Fruit fly (Drosophila melanogaster) whole organism, prepupa: ENCODE measurements around the gene CG5973.

Experiments used
- CG10631 ChIP-seq: fragments of 200-800 bp; sonication (Bioruptor generic); optimal IDR thresholded peaks from 2 replicates; lab custom pipeline; 2016; ENCODE audit warnings: missing biosample characterization, missing genetic modification characterization
- CG3032 ChIP-seq: fragments of 200-800 bp; optimal IDR thresholded peaks from 2 replicates; lab custom pipeline; 2019; ENCODE audit warnings: missing biosample characterization, mild to moderate bottlenecking, missing genetic modification characterization, moderate library complexity
- CG34406 ChIP-seq: fragments of 200-800 bp; sonication (Bioruptor generic); optimal IDR thresholded peaks from 3 replicates; lab custom pipeline; 2016; ENCODE audit warnings: missing biosample characterization, missing genetic modification characterization
- CG6163 ChIP-seq: fragments of 200-800 bp; sonication (Bioruptor generic); IDR thresholded peaks from 3 replicates; pipeline ENCODE4 v1.3.6; 2022; ENCODE audit warnings: missing biosample characterization, missing genetic modification characterization
- CG6276 ChIP-seq: fragments of 200-800 bp; sonication (Bioruptor generic); optimal IDR thresholded peaks from 2 replicates; lab custom pipeline; 2017; ENCODE audit warnings: missing biosample characterization, mild to moderate bottlenecking, missing genetic modification characterization
- CG6854 ChIP-seq: fragments of 200-800 bp; sonication (Bioruptor generic); optimal IDR thresholded peaks from 2 replicates; lab custom pipeline; 2017; ENCODE audit warnings: missing biosample characterization, mild to moderate bottlenecking, missing genetic modification characterization
- CG8119 ChIP-seq: fragments of 200-800 bp; sonication (Bioruptor generic); IDR thresholded peaks from 3 replicates; pipeline ENCODE4 v1.3.6; 2022; ENCODE audit warnings: missing biosample characterization, missing genetic modification characterization
- CG8319 ChIP-seq: fragments of 200-800 bp; sonication (Bioruptor generic); optimal IDR thresholded peaks from 3 replicates; lab custom pipeline; 2016; ENCODE audit warnings: missing biosample characterization, missing genetic modification characterization
- Eip78C ChIP-seq: fragments of 200-800 bp; sonication (Bioruptor generic); peaks from one replicate; lab custom pipeline; 2016; ENCODE audit warnings: missing biosample characterization, missing genetic modification characterization
- Eip93F ChIP-seq: fragments of 200-800 bp; sonication (Bioruptor generic); optimal IDR thresholded peaks from 2 replicates; lab custom pipeline; 2016; ENCODE audit warnings: missing biosample characterization, mild to moderate bottlenecking, missing genetic modification characterization
- OdsH ChIP-seq: fragments of 200-800 bp; sonication (Bioruptor generic); optimal IDR thresholded peaks from 3 replicates; lab custom pipeline; 2016; ENCODE audit warnings: missing biosample characterization, missing genetic modification characterization
- Sox14 ChIP-seq: fragments of 200-800 bp; sonication (Bioruptor generic); optimal IDR thresholded peaks from 3 replicates; lab custom pipeline; 2016; ENCODE audit warnings: missing biosample characterization, missing genetic modification characterization
- acj6 ChIP-seq: fragments of 200-800 bp; sonication (Bioruptor generic); optimal IDR thresholded peaks from 3 replicates; lab custom pipeline; 2016; ENCODE audit warnings: missing biosample characterization, missing genetic modification characterization
- dsx ChIP-seq: fragments of 200-800 bp; optimal IDR thresholded peaks from 3 replicates; lab custom pipeline; 2019; ENCODE audit warnings: missing biosample characterization, mild to moderate bottlenecking, missing genetic modification characterization, moderate library complexity; ENCODE audit not compliant: poor library complexity, severe bottlenecking
- fd59A ChIP-seq: fragments of 200-800 bp; sonication (Bioruptor generic); optimal IDR thresholded peaks from 2 replicates; lab custom pipeline; 2017; ENCODE audit warnings: missing biosample characterization, mild to moderate bottlenecking, missing genetic modification characterization, missing genetic modification reagents
- lz ChIP-seq: fragments of 200-800 bp; sonication (Bioruptor generic); optimal IDR thresholded peaks from 3 replicates; lab custom pipeline; 2016; ENCODE audit warnings: missing biosample characterization, missing genetic modification characterization
- pdm3 ChIP-seq: fragments of 200-800 bp; sonication (Bioruptor generic); optimal IDR thresholded peaks from 3 replicates; lab custom pipeline; 2016; ENCODE audit warnings: missing biosample characterization, missing genetic modification characterization

CG5973 gene

dm6 chr2L:7494341-7495293, 57.3 kb downstream of the CG5973 start (continued):
- peak; percentile 4 for TF ChIP-seq acj6 (GFP tag; lab: Kevin White, UChicago)
- TF ChIP-seq OdsH (GFP tag; lab: Kevin White, UChicago), result peak; percentile 39
- TF ChIP-seq lz (GFP tag; lab: Kevin White, UChicago), result no peak
- peak; percentile 82 for TF ChIP-seq Eip78C (GFP tag; lab: Kevin White, UChicago)
- TF ChIP-seq Sox14, result no peak
- no peak for TF ChIP-seq CG6854
- TF ChIP-seq fd59A, result no peak
- peak; percentile 62 for TF ChIP-seq CG6276
- peak; percentile 45; the same call in 1 of the 3 replicates for TF ChIP-seq CG6163 (GFP tag; lab: Robert Waterston, UW)
- no peak for TF ChIP-seq CG3032 (tag; lab: Kevin White, UChicago)
- TF ChIP-seq CG10631 (GFP tag; lab: Kevin White, UChicago), result peak; percentile 34
- peak; percentile 31 for TF ChIP-seq pdm3 (GFP tag; lab: Kevin White, UChicago)
- no peak for TF ChIP-seq CG34406 (GFP tag; lab: Kevin White, UChicago)
- TF ChIP-seq Eip93F (GFP tag; lab: Kevin White, UChicago), result no peak
- TF ChIP-seq CG8319, result no peak
- no peak for TF ChIP-seq dsx (GFP tag; lab: Kevin White, UChicago)
- TF ChIP-seq CG8119, result 0 out of 3 replicates have a peak, but pooled peaks have one; percentile 37
- TF ChIP-seq, all 60 proteins: peak for 19
